Fruit fly (Drosophila melanogaster): Measurements from ENCODE around the gene CG11076.

DNA sequence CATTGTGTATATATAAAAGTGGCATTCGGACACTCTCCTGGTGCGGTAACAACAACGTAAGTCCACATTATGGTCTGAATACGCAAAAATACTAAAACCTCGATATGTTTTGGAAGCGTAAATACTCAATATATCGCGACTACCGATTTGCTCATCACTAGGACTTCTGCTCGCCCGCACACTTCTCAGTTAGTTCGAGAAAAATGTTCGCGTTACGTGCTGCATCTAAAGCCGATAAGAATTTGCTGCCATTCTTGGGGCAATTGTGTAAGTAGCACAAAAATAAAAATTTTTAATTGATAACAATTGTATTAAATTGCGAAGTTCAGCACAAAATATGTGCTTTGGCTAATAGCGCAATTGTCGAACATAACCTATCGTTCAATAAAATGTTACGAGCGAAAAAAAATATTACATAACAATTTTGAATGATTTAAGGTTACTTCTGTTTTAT lies at the start of gene CG11076:
- TF ChIP-seq pad (GFP tag; optimal IDR thresholded peaks at IDR 0.05) (peak; percentile 10), kay (GFP tag; ENCODE audit: borderline replicate concordance) (peak; percentile 91)
